Worm (Caenorhabditis elegans): ENCODE results near the gene cyp-13A1.

cyp-13A1 gene

DNA sequence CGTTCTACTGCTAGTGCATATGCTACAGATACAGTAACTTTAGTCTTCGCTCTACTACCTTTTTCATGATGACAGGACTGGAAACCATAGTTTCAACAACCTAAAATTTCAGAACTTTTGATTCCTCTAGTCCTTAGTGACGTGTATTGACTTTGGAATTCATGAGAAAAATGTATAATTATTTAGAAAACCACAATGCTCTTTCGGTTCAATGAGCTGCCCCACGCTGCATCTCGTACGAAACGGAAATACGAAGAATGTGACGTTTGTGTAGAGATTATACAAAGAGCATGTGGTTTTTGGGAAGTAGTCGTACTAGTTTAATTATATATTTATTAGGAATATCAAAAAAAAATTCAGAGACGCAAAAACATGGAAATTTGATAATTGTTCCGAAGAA lies 3.3 kb downstream of the cyp-13A1 start:
- TF ChIP-seq unc-62 (GFP tag; optimal IDR thresholded peaks at IDR 0.05) = no peak

DNA sequence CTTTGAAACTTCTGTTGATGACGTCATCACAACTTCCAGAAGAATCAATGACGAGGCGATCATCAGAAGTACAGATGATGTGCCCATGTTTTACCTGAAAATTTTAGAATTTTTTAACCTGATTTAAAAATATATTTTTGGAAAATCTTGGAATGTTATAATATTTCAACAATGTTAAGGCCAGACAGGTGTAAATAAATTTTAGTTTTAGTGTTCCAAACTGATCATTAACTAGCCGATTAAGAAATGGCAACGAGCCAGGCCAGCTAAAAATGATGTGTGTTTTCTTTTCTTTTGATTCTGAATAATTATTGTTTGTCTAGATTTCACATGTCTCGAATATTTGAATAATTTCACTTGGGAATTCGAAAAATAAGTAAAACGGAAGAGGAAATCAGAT lies 6.0 kb downstream of the cyp-13A1 start, which contains the start of gene T10B9.9:
TSS of gene T10B9.9 (minus strand) at position 101 of the 400 bp plus-strand sequence.
- no peak for TF ChIP-seq unc-62 (GFP tag; optimal IDR thresholded peaks at IDR 0.05)

DNA sequence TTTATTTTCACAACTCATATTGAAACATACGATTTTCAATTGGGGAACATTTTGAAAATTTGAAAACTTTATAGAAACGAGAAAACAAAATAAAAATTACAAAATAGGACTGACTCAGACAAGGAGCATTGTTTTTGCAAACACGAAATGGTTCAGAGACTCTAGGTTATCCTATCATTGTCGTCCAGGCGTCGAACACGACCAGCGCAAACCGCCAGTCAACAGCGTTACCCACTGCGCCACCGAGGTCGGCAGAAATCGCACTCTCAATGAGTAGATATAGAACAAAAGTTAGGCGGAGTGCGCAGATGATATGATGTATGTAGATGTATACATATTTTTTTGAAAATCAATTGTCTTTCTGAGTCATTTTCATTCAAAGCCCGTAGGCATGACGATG lies 7.1 kb downstream of the cyp-13A1 start:
- TF ChIP-seq unc-62 (GFP tag; optimal IDR thresholded peaks at IDR 0.05) = no peak

DNA sequence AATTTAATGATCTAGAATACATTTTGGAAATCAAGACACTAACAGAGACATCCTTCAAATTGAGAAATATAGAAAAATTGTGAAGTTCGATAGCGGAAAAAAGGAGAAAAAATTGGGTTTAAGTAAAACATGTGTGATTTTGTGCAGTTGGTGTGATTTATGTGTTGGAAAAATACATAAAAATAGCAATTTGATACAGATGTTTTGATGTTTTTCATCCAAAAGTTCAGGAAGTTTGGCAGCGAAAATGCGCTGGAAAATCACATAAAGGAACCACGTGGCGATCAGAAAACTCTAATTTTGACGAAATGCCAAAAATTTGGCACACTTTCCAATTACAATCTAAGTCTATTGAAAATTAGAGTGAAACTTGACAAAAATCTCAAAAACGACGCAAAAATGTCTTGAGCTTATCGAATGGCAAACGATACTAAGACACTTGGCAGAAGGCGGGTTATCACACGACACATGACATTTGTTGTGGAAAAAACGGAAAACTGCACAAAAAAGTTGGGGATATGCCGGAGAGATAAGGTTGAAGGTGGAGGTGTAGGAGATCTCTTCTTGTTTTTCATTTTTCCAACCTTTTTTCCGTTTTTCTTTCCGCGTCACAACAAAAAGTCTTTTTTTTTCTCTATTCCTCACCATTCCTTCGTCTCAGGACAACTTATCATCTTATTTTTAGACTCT lies 7.8 kb downstream of the cyp-13A1 start, which contains the start of gene ZK1321.4:
TSS of gene ZK1321.4 (minus strand) at position 51 of the 690 bp plus-strand sequence.
- no peak for TF ChIP-seq unc-62 (GFP tag; optimal IDR thresholded peaks at IDR 0.05)

DNA sequence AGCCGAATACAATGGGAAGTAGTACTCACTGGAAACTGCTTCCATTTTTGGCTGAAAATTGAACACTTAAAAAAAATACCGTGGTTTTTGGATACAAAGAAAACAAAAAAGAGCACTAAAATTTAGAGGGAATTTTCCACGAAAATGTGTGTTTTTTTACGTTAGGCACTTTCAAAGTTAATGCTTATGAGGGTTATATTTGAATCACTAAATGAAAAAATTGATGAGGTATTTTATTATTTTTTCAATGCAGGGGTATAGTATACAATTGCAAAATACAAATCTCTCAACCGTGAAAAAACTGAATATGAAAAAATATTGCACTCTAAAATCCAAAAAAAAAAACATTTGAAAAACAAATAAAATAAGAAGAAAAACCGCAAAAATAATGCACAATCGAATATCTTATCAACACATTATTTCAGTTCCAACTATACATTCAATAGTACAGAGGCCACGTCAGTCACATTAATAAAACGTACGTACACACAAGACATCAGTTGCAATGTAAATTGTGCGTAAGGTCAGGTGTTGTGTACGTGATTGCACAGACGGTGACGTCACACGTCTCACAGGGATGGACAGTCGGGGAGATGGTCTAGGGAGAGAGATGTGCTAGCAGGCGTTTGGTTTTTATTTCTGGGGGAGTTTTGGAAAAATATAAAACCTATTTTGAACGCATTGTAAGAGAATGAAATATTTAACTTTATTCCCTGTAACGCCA lies 11.8 kb downstream of the cyp-13A1 start, which contains the start of gene aqp-10:
TSS of gene aqp-10 (minus strand) at position 51 of the 724 bp plus-strand sequence.
- TF ChIP-seq unc-62 (GFP tag; optimal IDR thresholded peaks at IDR 0.05) = no peak

DNA sequence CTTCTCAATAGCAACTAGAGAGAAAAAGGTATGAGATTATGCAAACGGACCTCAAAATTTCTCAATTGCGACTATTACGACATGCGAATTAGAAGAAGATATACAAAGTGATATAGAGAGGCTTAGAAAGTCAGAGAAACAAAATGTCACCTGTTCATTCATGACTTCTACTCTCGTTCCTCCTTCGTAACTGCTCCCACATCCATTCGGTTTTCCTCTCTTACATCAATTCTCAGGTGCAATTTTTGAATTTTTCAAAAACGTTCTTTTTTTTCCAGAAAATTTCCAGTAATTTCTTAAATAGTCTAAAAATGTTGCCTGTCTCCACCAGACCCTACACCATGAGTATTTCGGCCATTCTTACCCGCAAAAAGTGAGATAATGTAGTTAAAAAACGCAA lies 17.1 kb downstream of the cyp-13A1 start:
- no peak for TF ChIP-seq unc-62 (GFP tag; optimal IDR thresholded peaks at IDR 0.05)

DNA sequence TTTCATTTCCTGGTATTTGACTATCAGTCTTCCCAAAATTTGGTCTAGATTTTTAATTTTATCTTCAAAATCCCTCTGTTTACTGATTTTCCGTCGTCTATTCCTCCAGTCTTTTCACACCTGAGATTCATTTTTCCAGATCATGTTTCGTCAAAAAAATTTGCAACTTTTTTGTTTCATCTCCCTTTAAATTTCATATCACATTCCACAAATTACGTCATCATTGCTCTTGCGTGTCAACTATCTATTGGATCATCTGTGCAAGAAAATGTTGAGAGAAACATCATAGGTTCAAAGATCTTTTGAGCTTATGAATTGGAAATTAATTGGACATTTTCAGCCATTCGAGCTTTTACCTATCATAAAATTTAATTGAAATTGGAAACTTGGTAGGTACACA lies 22.4 kb downstream of the cyp-13A1 start:
- TF ChIP-seq unc-62 (GFP tag; optimal IDR thresholded peaks at IDR 0.05) = no peak

DNA sequence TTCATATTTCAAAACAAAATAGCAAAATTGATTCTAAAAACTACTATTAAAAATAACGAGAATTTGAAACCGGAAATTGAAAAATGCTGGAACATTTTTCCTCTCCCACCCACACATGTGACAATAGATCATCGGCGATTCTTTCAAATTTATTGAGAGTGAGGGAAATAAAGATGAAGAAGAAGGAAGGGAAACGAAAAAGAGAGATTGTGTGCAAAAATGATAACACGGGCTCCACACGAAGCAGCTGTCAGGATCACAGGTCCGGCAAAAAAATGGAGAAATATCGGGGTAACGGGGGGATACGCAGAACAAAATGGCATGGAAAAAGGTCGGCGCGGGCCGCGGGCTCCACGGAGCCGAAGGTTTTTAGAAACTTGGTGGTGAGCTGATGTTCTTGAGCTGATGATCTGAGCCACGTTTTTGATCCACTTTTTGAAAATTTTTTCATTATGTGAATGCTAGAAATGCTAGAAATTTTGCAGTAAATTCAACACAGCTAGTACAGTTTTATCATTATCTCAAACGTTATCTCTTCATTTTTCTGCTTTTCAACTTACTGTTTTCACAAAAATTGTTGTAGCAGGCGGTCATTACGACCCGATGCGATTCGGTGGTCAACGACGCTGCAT lies 24.0 kb downstream of the cyp-13A1 start, which contains the start of gene shk-1:
TSS of gene shk-1 (plus strand) at position 582 of the 632 bp plus-strand sequence.
- no peak for TF ChIP-seq unc-62 (GFP tag; optimal IDR thresholded peaks at IDR 0.05)

DNA sequence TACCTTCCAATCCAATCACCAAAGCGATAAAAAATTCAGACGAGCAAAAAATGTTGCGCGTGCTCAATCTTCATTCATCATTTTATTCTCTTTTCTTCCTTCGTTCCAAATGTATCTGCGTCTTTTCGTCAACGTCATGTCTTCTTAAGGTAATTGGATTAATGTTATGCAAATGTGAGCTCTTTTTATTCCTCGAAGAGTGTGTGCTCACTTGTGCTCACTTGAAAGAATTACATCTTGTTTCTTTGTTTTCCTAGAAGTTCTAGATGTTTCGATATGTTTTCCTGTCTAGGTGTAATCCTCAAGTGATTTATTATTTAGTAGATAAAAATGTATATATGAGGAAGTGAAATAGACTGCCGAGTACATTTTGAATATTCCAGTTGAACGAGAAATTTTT lies 26.4 kb downstream of the cyp-13A1 start:
- no peak for TF ChIP-seq unc-62 (GFP tag; optimal IDR thresholded peaks at IDR 0.05)

DNA sequence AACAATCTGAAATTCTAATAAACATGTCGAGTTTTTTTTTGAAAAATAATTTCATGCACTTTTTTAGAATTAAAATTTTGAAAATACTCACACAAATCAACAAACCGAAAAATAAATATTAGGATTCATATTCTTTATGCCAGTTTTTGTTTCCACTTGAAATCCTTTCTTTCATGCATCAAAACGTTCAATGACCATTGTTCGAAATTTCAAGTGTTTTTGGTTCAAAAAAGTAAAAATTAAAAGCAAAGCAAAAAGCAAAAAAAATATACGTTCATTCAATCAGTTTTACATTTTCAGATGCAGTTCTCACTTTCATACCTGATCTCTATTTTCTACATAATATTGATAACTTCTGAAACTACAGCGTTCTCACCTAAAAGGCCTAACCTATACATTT lies 28.1 kb downstream of the cyp-13A1 start, which contains the start of gene ZK1321.1:
TSS of gene ZK1321.1 (plus strand) at position 301 of the 400 bp plus-strand sequence.
- no peak for TF ChIP-seq unc-62 (GFP tag; optimal IDR thresholded peaks at IDR 0.05)

DNA sequence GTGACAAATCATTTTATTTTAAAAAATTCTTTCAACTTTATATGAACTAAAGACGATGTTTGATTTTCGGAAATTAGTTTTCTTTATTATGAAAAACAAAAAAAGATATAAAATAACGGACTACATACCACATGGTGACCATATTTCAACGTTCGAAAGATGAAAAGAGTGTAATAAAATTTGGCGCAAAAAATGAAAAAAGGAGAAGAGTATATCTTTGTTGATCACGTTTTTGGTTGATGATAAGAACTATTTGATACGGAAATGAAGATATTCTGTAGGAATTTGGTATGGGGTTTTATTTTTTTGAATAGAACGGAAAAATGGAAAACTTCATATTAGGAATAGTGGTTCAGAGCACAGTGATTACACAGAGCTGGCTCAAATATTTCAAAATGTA lies 28.7 kb downstream of the cyp-13A1 start, which contains the start of gene Y53C12B.7:
TSS of gene Y53C12B.7 (minus strand) at position 163 of the 400 bp plus-strand sequence.
- no peak for TF ChIP-seq unc-62 (GFP tag; optimal IDR thresholded peaks at IDR 0.05)

DNA sequence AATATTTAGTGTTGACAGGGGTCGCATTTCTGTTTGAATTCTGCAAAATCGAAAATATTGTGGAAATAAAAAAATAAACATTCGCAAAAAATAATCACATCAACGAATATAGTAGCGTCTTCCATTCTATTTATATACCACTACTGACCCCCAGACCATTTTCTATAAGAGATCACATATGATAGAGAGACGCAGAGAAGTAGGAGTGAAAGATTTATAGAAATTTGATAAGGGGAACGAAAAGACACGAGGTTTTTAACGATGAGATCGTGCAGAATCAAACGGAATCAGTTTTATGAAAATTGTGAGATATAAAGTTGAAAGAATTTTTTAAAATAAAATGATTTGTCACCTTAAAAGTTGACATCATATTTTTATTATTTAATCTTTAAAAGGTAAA lies 29.5 kb downstream of the cyp-13A1 start:
- TF ChIP-seq unc-62 (GFP tag; optimal IDR thresholded peaks at IDR 0.05) = no peak

DNA sequence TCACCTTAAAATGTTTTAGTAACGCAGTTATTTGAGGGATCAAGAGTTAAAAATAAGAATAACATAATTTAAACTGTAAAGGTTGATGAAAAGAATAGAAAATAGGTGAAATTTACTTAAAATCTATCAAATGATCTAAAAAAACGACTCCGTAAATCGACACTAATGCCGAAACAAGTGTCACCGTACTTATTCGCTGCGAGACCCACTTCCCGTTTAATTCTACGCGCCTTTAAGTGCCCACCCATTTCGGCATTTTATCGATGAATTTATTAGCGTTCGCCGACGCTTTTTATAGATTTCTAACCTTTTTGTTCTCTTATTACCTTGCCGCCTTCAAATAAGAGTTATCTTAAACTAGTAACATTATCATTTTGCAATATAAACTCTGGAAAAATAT lies 35.7 kb downstream of the cyp-13A1 start, which contains the start of the genes Y53C12B.1 and nos-3:
TSS of gene Y53C12B.1 (minus strand) at position 10 of the 400 bp plus-strand sequence.
TSS of gene nos-3 (plus strand) at position 248 of the 400 bp plus-strand sequence.
- no peak for TF ChIP-seq unc-62 (GFP tag; optimal IDR thresholded peaks at IDR 0.05)

DNA sequence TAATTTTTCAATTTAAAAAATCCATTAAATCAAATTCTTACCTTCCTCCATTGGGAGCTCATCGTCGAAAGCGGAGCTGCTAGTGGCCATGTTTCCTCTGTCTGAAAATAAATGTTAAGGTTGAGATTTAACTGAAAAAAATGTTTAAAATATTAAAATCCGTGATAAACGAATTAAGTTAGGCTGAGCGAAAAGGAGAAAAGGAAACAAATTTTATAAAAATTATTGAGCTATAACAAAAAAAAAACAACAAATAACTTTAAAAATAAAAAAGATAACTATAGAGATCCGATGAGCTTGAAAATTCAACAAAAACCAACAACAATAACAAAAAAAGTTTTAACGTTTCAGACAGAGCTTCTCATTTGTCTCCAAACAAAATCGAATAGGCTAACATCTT lies 39.0 kb downstream of the cyp-13A1 start, which contains the start of gene pno-1:
TSS of gene pno-1 (minus strand) at position 101 of the 400 bp plus-strand sequence.
- TF ChIP-seq unc-62 (GFP tag; optimal IDR thresholded peaks at IDR 0.05) = no peak

DNA sequence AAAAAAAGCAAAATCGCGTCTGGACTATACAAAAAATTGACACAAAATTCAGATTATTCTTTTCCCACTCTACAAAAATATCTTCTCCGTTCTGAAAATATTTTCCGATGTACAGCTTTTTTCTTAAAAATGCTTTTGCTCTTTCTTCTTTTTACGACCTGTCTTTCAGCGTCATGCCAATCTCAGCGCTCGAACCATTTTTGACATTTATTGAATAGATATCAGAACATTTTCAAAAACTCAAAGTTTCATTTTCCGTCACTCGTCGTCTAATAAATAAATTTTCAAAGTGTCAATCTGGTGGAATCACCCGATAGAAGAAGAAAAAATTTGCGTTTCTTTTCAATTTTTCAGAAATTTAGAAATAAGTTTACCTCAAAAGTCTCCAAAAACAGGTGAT lies 40.4 kb downstream of the cyp-13A1 start:
- no peak for TF ChIP-seq unc-62 (GFP tag; optimal IDR thresholded peaks at IDR 0.05)

DNA sequence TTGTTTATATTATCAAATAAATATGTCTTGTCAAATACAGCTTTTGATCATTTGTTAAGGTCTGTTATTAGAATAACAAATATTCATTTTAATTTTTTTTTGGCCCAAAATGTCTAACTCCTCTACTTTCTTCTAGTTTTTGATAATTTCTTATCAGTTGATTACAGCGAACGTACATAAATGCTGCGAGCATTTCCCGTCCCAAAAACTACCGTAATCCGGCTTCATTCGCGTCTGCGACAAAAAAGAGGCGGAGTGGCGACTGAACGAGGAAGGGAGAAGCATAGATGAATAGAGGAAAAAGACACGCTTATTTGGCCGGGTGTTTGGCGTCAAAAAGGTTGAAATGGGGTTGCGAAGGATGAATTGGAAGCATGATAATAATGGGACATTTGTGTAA lies 41.2 kb downstream of the cyp-13A1 start:
- no peak for TF ChIP-seq unc-62 (GFP tag; optimal IDR thresholded peaks at IDR 0.05)

All from whole organism, dauer.